Fruit fly (Drosophila melanogaster): ENCODE data around the gene Eig71Ee.

Gene Eig71Ee

dm6 chr3L:15664199-15664794 is 8.5 kb upstream of the Eig71Ee start:
- no peak for TF ChIP-seq CG7045 (GFP tag; optimal IDR thresholded peaks at IDR 0.05)
- no peak for TF ChIP-seq tj (GFP tag; optimal IDR thresholded peaks at IDR 0.05)
- TF ChIP-seq CG7101 (tag; optimal IDR thresholded peaks at IDR 0.05), result no peak
- no peak for TF ChIP-seq bab1 (GFP tag; optimal IDR thresholded peaks at IDR 0.05)
- no peak for TF ChIP-seq CG1620 (GFP tag; optimal IDR thresholded peaks at IDR 0.05)
- no peak for TF ChIP-seq ovo (GFP tag; optimal IDR thresholded peaks at IDR 0.05)
- TF ChIP-seq kay (GFP tag; ENCODE audit: borderline replicate concordance), result no peak
- no peak for TF ChIP-seq Hr96 (GFP tag; optimal IDR thresholded peaks at IDR 0.05)
- no peak for TF ChIP-seq pad (GFP tag; optimal IDR thresholded peaks at IDR 0.05)
- TF ChIP-seq toe (GFP tag; optimal IDR thresholded peaks at IDR 0.05), result no peak
- TF ChIP-seq CG11617 (GFP tag; optimal IDR thresholded peaks at IDR 0.05), result no peak
- no peak for TF ChIP-seq cic (GFP tag; optimal IDR thresholded peaks at IDR 0.05)
- no peak for TF ChIP-seq CG14711 (tag; optimal IDR thresholded peaks at IDR 0.05)
- no peak for TF ChIP-seq Clk (GFP tag; optimal IDR thresholded peaks at IDR 0.05)
- no peak for TF ChIP-seq Crg-1 (GFP tag; optimal IDR thresholded peaks at IDR 0.05)
- TF ChIP-seq cnc (optimal IDR thresholded peaks at IDR 0.05), result no peak

- TF ChIP-seq tj (GFP tag; optimal IDR thresholded peaks at IDR 0.05) (no peak), CG33017 (tag; optimal IDR thresholded peaks at IDR 0.05) (no peak), CG5204 (GFP tag; optimal IDR thresholded peaks at IDR 0.05) (no peak), bab1 (GFP tag; optimal IDR thresholded peaks at IDR 0.05) (no peak), CG14711 (tag; optimal IDR thresholded peaks at IDR 0.05) (no peak), Hr96 (GFP tag; optimal IDR thresholded peaks at IDR 0.05) (no peak), CG12768 (GFP tag; optimal IDR thresholded peaks at IDR 0.05) (no peak), cic (GFP tag; optimal IDR thresholded peaks at IDR 0.05) (no peak), CG1620 (GFP tag; optimal IDR thresholded peaks at IDR 0.05) (no peak), ovo (GFP tag; optimal IDR thresholded peaks at IDR 0.05) (no peak), Clk (GFP tag; optimal IDR thresholded peaks at IDR 0.05) (no peak), cnc (optimal IDR thresholded peaks at IDR 0.05) (no peak), pad (GFP tag; optimal IDR thresholded peaks at IDR 0.05) (no peak), CG7101 (tag; optimal IDR thresholded peaks at IDR 0.05) (no peak), CG7045 (GFP tag; optimal IDR thresholded peaks at IDR 0.05) (no peak), toe (GFP tag; optimal IDR thresholded peaks at IDR 0.05) (no peak), kay (GFP tag; ENCODE audit: borderline replicate concordance) (no peak), Mnt (GFP tag; optimal IDR thresholded peaks at IDR 0.05) (no peak)
These were observed 6.7 kb upstream of the Eig71Ee start for dm6 chr3L:15662510-15662909.

DNA sequence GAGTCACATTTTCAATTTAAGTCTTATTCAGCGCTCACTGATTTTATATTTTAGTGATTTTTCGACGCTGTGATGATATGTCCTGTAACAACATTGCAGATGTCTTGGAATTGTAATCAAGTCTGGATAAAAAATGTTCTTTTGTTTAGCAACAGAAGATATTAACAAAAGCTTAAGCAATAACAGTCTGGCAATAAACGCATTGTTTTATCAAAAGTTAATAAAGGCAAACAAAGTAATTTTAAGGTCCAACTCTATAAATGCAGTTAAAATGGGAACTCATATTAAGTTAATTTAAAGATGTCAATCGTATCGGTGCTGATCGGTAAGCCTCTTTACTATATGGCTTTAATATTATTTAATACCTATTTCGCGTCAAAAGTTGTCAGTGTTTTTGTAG is 5.8 kb upstream of the Eig71Ee start, which contains the start of gene CG43082:
TSS of gene CG43082 (plus strand) at position 301 of the 400 bp plus-strand sequence.
- TF ChIP-seq CG11617 (GFP tag; optimal IDR thresholded peaks at IDR 0.05) (no peak), pad (GFP tag; optimal IDR thresholded peaks at IDR 0.05) (no peak), CG12768 (GFP tag; optimal IDR thresholded peaks at IDR 0.05) (no peak), CG7101 (tag; optimal IDR thresholded peaks at IDR 0.05) (no peak), toe (GFP tag; optimal IDR thresholded peaks at IDR 0.05) (no peak), cnc (optimal IDR thresholded peaks at IDR 0.05) (no peak), Hr96 (GFP tag; optimal IDR thresholded peaks at IDR 0.05) (no peak), cic (GFP tag; optimal IDR thresholded peaks at IDR 0.05) (no peak), CG7045 (GFP tag; optimal IDR thresholded peaks at IDR 0.05) (no peak), kay (GFP tag; ENCODE audit: borderline replicate concordance) (no peak), CG5204 (GFP tag; optimal IDR thresholded peaks at IDR 0.05) (no peak), Clk (GFP tag; optimal IDR thresholded peaks at IDR 0.05) (no peak), tj (GFP tag; optimal IDR thresholded peaks at IDR 0.05) (no peak), Crg-1 (GFP tag; optimal IDR thresholded peaks at IDR 0.05) (no peak), CG1620 (GFP tag; optimal IDR thresholded peaks at IDR 0.05) (no peak), CG14711 (tag; optimal IDR thresholded peaks at IDR 0.05) (no peak), Mnt (GFP tag; optimal IDR thresholded peaks at IDR 0.05) (no peak), CG33017 (tag; optimal IDR thresholded peaks at IDR 0.05) (no peak), bab1 (GFP tag; optimal IDR thresholded peaks at IDR 0.05) (no peak)

- no peak for TF ChIP-seq bab1 (GFP tag; optimal IDR thresholded peaks at IDR 0.05)
- TF ChIP-seq toe (GFP tag; optimal IDR thresholded peaks at IDR 0.05), result no peak
- no peak for TF ChIP-seq CG12768 (GFP tag; optimal IDR thresholded peaks at IDR 0.05)
- no peak for TF ChIP-seq CG11617 (GFP tag; optimal IDR thresholded peaks at IDR 0.05)
- no peak for TF ChIP-seq cnc (optimal IDR thresholded peaks at IDR 0.05)
- TF ChIP-seq Crg-1 (GFP tag; optimal IDR thresholded peaks at IDR 0.05), result no peak
- TF ChIP-seq Mnt (GFP tag; optimal IDR thresholded peaks at IDR 0.05), result no peak
- TF ChIP-seq Clk (GFP tag; optimal IDR thresholded peaks at IDR 0.05), result no peak
- TF ChIP-seq CG1620 (GFP tag; optimal IDR thresholded peaks at IDR 0.05), result no peak
- TF ChIP-seq tj (GFP tag; optimal IDR thresholded peaks at IDR 0.05), result no peak
- no peak for TF ChIP-seq Hr96 (GFP tag; optimal IDR thresholded peaks at IDR 0.05)
- no peak for TF ChIP-seq pad (GFP tag; optimal IDR thresholded peaks at IDR 0.05)
These were observed 5.1 kb upstream of the Eig71Ee start, which contains the start of the genes Eig71Ej and Eig71Ek for dm6 chr3L:15660915-15661314. Gene Eig71Ej, minus strand, starts transcription at chr3L:15661015. Gene Eig71Ek, plus strand, starts transcription at chr3L:15661248.

- TF ChIP-seq bab1 (GFP tag; optimal IDR thresholded peaks at IDR 0.05) (no peak), cic (GFP tag; optimal IDR thresholded peaks at IDR 0.05) (no peak), CG7101 (tag; optimal IDR thresholded peaks at IDR 0.05) (no peak), CG14711 (tag; optimal IDR thresholded peaks at IDR 0.05) (no peak), Clk (GFP tag; optimal IDR thresholded peaks at IDR 0.05) (no peak), CG7045 (GFP tag; optimal IDR thresholded peaks at IDR 0.05) (no peak), Crg-1 (GFP tag; optimal IDR thresholded peaks at IDR 0.05) (no peak), toe (GFP tag; optimal IDR thresholded peaks at IDR 0.05) (no peak), CG33017 (tag; optimal IDR thresholded peaks at IDR 0.05) (no peak), kay (GFP tag; ENCODE audit: borderline replicate concordance) (no peak), cnc (optimal IDR thresholded peaks at IDR 0.05) (no peak), Hr96 (GFP tag; optimal IDR thresholded peaks at IDR 0.05) (no peak), CG11617 (GFP tag; optimal IDR thresholded peaks at IDR 0.05) (no peak), Mnt (GFP tag; optimal IDR thresholded peaks at IDR 0.05) (no peak), pad (GFP tag; optimal IDR thresholded peaks at IDR 0.05) (no peak), ovo (GFP tag; optimal IDR thresholded peaks at IDR 0.05) (no peak), CG5204 (GFP tag; optimal IDR thresholded peaks at IDR 0.05) (no peak)
These were observed 3.5 kb upstream of the Eig71Ee start, which contains the start of the genes Eig71Eh and Eig71Ei for dm6 chr3L:15659341-15659740. Gene Eig71Eh, minus strand, starts transcription at chr3L:15659441. Gene Eig71Ei, plus strand, starts transcription at chr3L:15659707.
